Fruit fly (Drosophila melanogaster) whole organism, prepupa: ENCODE measurements around the gene Drsl3.

ENCODE experiments used
- Blimp-1 ChIP-seq: fragments of 200-800 bp; sonication (Bioruptor generic); optimal IDR thresholded peaks from 3 replicates; lab custom pipeline; 2017; ENCODE audit warnings: missing biosample characterization, missing genetic modification characterization, mild to moderate bottlenecking, moderate library complexity, missing genetic modification reagents
- CG10631 ChIP-seq: fragments of 200-800 bp; sonication (Bioruptor generic); optimal IDR thresholded peaks from 2 replicates; lab custom pipeline; 2016; ENCODE audit warnings: missing biosample characterization, missing genetic modification characterization
- CG11294 ChIP-seq: fragments of 200-800 bp; sonication (Bioruptor generic); IDR thresholded peaks from 2 replicates; pipeline ENCODE4 v1.3.6; 2022; ENCODE audit warnings: missing biosample characterization, missing genetic modification characterization
- CG11902 ChIP-seq: fragments of 200-800 bp; sonication (Bioruptor generic); optimal IDR thresholded peaks from 3 replicates; lab custom pipeline; 2016; ENCODE audit warnings: missing biosample characterization, missing genetic modification characterization
- CG15336 ChIP-seq: fragments of 200-800 bp; sonication (Bioruptor generic); IDR thresholded peaks from 2 replicates; pipeline ENCODE4 v1.3.6; 2022; ENCODE audit warnings: missing biosample characterization, missing genetic modification characterization
- CG1621 ChIP-seq: fragments of 200-800 bp; sonication (Bioruptor generic); optimal IDR thresholded peaks from 3 replicates; lab custom pipeline; 2018; ENCODE audit warnings: missing biosample characterization, mild to moderate bottlenecking, missing genetic modification characterization
- CG16779 ChIP-seq: fragments of 200-800 bp; sonication (Bioruptor generic); optimal IDR thresholded peaks from 3 replicates; lab custom pipeline; 2017; ENCODE audit warnings: missing biosample characterization, mild to moderate bottlenecking, missing genetic modification characterization
- CG3032 ChIP-seq: fragments of 200-800 bp; optimal IDR thresholded peaks from 2 replicates; lab custom pipeline; 2019; ENCODE audit warnings: missing biosample characterization, mild to moderate bottlenecking, missing genetic modification characterization, moderate library complexity
- CG31627 ChIP-seq: fragments of 200-800 bp; sonication (Bioruptor generic); optimal IDR thresholded peaks from 3 replicates; lab custom pipeline; 2016; ENCODE audit warnings: missing biosample characterization, missing genetic modification characterization
- CG34406 ChIP-seq: fragments of 200-800 bp; sonication (Bioruptor generic); optimal IDR thresholded peaks from 3 replicates; lab custom pipeline; 2016; ENCODE audit warnings: missing biosample characterization, missing genetic modification characterization
- CG3919 ChIP-seq: fragments of 200-800 bp; sonication (Bioruptor generic); optimal IDR thresholded peaks from 3 replicates; lab custom pipeline; 2016; ENCODE audit warnings: missing biosample characterization, missing genetic modification characterization
- CG4318 ChIP-seq: fragments of 200-800 bp; sonication (Bioruptor generic); optimal IDR thresholded peaks from 3 replicates; lab custom pipeline; 2017; ENCODE audit warnings: missing biosample characterization, mild to moderate bottlenecking, missing genetic modification characterization
- CG6163 ChIP-seq: fragments of 200-800 bp; sonication (Bioruptor generic); IDR thresholded peaks from 3 replicates; pipeline ENCODE4 v1.3.6; 2022; ENCODE audit warnings: missing biosample characterization, missing genetic modification characterization
- CG6276 ChIP-seq: fragments of 200-800 bp; sonication (Bioruptor generic); optimal IDR thresholded peaks from 2 replicates; lab custom pipeline; 2017; ENCODE audit warnings: missing biosample characterization, mild to moderate bottlenecking, missing genetic modification characterization
- CG6792 ChIP-seq: fragments of 200-800 bp; sonication (Bioruptor generic); optimal IDR thresholded peaks from 3 replicates; lab custom pipeline; 2016; ENCODE audit warnings: missing biosample characterization, missing genetic modification characterization
- CG6854 ChIP-seq: fragments of 200-800 bp; sonication (Bioruptor generic); optimal IDR thresholded peaks from 2 replicates; lab custom pipeline; 2017; ENCODE audit warnings: missing biosample characterization, mild to moderate bottlenecking, missing genetic modification characterization
- CG7368 ChIP-seq: fragments of 200-800 bp; sonication (Bioruptor generic); optimal IDR thresholded peaks from 3 replicates; lab custom pipeline; 2016; ENCODE audit warnings: missing biosample characterization, missing genetic modification characterization
- CG8119 ChIP-seq: fragments of 200-800 bp; sonication (Bioruptor generic); IDR thresholded peaks from 3 replicates; pipeline ENCODE4 v1.3.6; 2022; ENCODE audit warnings: missing biosample characterization, missing genetic modification characterization
- CG8319 ChIP-seq: fragments of 200-800 bp; sonication (Bioruptor generic); optimal IDR thresholded peaks from 3 replicates; lab custom pipeline; 2016; ENCODE audit warnings: missing biosample characterization, missing genetic modification characterization
- CG8632 ChIP-seq: fragments of 200-800 bp; sonication (Bioruptor generic); optimal IDR thresholded peaks from 3 replicates; lab custom pipeline; 2016; ENCODE audit warnings: missing biosample characterization, missing genetic modification characterization
- CG9139 ChIP-seq: fragments of 200-800 bp; sonication (Bioruptor generic); optimal IDR thresholded peaks from 3 replicates; lab custom pipeline; 2017; ENCODE audit warnings: missing biosample characterization, mild to moderate bottlenecking, missing genetic modification characterization
- Eip75B ChIP-seq: fragments of 200-800 bp; sonication (Bioruptor generic); optimal IDR thresholded peaks from 3 replicates; lab custom pipeline; 2016; ENCODE audit warnings: missing biosample characterization, missing genetic modification characterization
- Eip93F ChIP-seq: fragments of 200-800 bp; sonication (Bioruptor generic); optimal IDR thresholded peaks from 2 replicates; lab custom pipeline; 2016; ENCODE audit warnings: missing biosample characterization, mild to moderate bottlenecking, missing genetic modification characterization
- Ets21C ChIP-seq: fragments of 200-800 bp; sonication (Bioruptor generic); optimal IDR thresholded peaks from 3 replicates; lab custom pipeline; 2016; ENCODE audit warnings: missing biosample characterization, missing genetic modification characterization
- Gug ChIP-seq: fragments of 200-800 bp; sonication (Bioruptor generic); IDR thresholded peaks from 2 replicates; pipeline ENCODE4 v1.3.6; 2022; ENCODE audit warnings: missing biosample characterization, missing genetic modification characterization
- Hr38 ChIP-seq: sonication (Bioruptor generic); optimal IDR thresholded peaks from 2 replicates; lab custom pipeline; 2016; ENCODE audit warnings: missing biosample characterization, missing genetic modification characterization
- Hr39 ChIP-seq: fragments of 200-800 bp; sonication (Bioruptor generic); optimal IDR thresholded peaks from 2 replicates; lab custom pipeline; 2016; ENCODE audit warnings: missing biosample characterization, missing genetic modification characterization
- Hr4 ChIP-seq: fragments of 200-800 bp; sonication (Bioruptor generic); optimal IDR thresholded peaks from 3 replicates; lab custom pipeline; 2016; ENCODE audit warnings: missing biosample characterization, missing genetic modification characterization
- Smox ChIP-seq: fragments of 200-800 bp; sonication (Bioruptor generic); optimal IDR thresholded peaks from 3 replicates; lab custom pipeline; 2016; ENCODE audit warnings: missing biosample characterization, missing genetic modification characterization
- Sox14 ChIP-seq: fragments of 200-800 bp; sonication (Bioruptor generic); optimal IDR thresholded peaks from 3 replicates; lab custom pipeline; 2016; ENCODE audit warnings: missing biosample characterization, missing genetic modification characterization
- Sox15 ChIP-seq: fragments of 200-800 bp; sonication (Bioruptor generic); optimal IDR thresholded peaks from 3 replicates; lab custom pipeline; 2016; ENCODE audit warnings: missing biosample characterization, missing genetic modification characterization
- achi ChIP-seq: fragments of 200-800 bp; sonication (Bioruptor generic); optimal IDR thresholded peaks from 3 replicates; lab custom pipeline; 2016; ENCODE audit warnings: missing biosample characterization, missing genetic modification characterization
- acj6 ChIP-seq: fragments of 200-800 bp; sonication (Bioruptor generic); optimal IDR thresholded peaks from 3 replicates; lab custom pipeline; 2016; ENCODE audit warnings: missing biosample characterization, missing genetic modification characterization
- cyc ChIP-seq: fragments of 200-800 bp; sonication (Bioruptor generic); optimal IDR thresholded peaks from 3 replicates; lab custom pipeline; 2016; ENCODE audit warnings: missing biosample characterization, missing genetic modification characterization
- dsx ChIP-seq: fragments of 200-800 bp; optimal IDR thresholded peaks from 3 replicates; lab custom pipeline; 2019; ENCODE audit warnings: missing biosample characterization, mild to moderate bottlenecking, missing genetic modification characterization, moderate library complexity; ENCODE audit not compliant: poor library complexity, severe bottlenecking
- eg ChIP-seq: fragments of 200-800 bp; sonication (Bioruptor generic); IDR thresholded peaks from 3 replicates; pipeline ENCODE4 v1.3.6; 2022; ENCODE audit warnings: missing biosample characterization, missing genetic modification characterization
- esn ChIP-seq: fragments of 200-800 bp; sonication (Bioruptor generic); optimal IDR thresholded peaks from 2 replicates; lab custom pipeline; 2016; ENCODE audit warnings: missing biosample characterization, mild to moderate bottlenecking, missing genetic modification characterization, moderate library complexity
- fd59A ChIP-seq: fragments of 200-800 bp; sonication (Bioruptor generic); optimal IDR thresholded peaks from 2 replicates; lab custom pipeline; 2017; ENCODE audit warnings: missing biosample characterization, mild to moderate bottlenecking, missing genetic modification characterization, missing genetic modification reagents
- fd85E ChIP-seq: fragments of 200-800 bp; sonication (Bioruptor generic); optimal IDR thresholded peaks from 3 replicates; lab custom pipeline; 2016; ENCODE audit warnings: missing biosample characterization, missing genetic modification characterization
- fkh ChIP-seq: fragments of 200-800 bp; sonication (Bioruptor generic); optimal IDR thresholded peaks from 3 replicates; lab custom pipeline; 2017; ENCODE audit warnings: missing biosample characterization, mild to moderate bottlenecking, missing genetic modification characterization, moderate library complexity
- lz ChIP-seq: fragments of 200-800 bp; sonication (Bioruptor generic); optimal IDR thresholded peaks from 3 replicates; lab custom pipeline; 2016; ENCODE audit warnings: missing biosample characterization, missing genetic modification characterization
- net ChIP-seq: fragments of 200-800 bp; sonication (Bioruptor generic); optimal IDR thresholded peaks from 3 replicates; lab custom pipeline; 2016; ENCODE audit warnings: missing biosample characterization, missing genetic modification characterization
- pdm3 ChIP-seq: fragments of 200-800 bp; sonication (Bioruptor generic); optimal IDR thresholded peaks from 3 replicates; lab custom pipeline; 2016; ENCODE audit warnings: missing biosample characterization, missing genetic modification characterization
- salr ChIP-seq, 2 experiments: fragments of 200-800 bp; sonication (Bioruptor generic); optimal IDR thresholded peaks; 3 replicates each; lab custom pipeline; 2016 to 2018; ENCODE audit warnings: missing biosample characterization in 2 of 2, missing genetic modification characterization in 2 of 2, mild to moderate bottlenecking in 1 of 2
- spab ChIP-seq: fragments of 200-800 bp; sonication (Bioruptor generic); optimal IDR thresholded peaks from 2 replicates; lab custom pipeline; 2017; ENCODE audit warnings: missing biosample characterization, mild to moderate bottlenecking, missing genetic modification characterization, missing genetic modification reagents
- svp ChIP-seq: fragments of 200-800 bp; sonication (Bioruptor generic); peaks from one replicate; lab custom pipeline; 2016; ENCODE audit warnings: missing biosample characterization, missing genetic modification characterization
- topi ChIP-seq: fragments of 200-800 bp; sonication (Bioruptor generic); optimal IDR thresholded peaks from 3 replicates; lab custom pipeline; 2016; ENCODE audit warnings: missing biosample characterization, missing genetic modification characterization

The Drsl3 gene

DNA sequence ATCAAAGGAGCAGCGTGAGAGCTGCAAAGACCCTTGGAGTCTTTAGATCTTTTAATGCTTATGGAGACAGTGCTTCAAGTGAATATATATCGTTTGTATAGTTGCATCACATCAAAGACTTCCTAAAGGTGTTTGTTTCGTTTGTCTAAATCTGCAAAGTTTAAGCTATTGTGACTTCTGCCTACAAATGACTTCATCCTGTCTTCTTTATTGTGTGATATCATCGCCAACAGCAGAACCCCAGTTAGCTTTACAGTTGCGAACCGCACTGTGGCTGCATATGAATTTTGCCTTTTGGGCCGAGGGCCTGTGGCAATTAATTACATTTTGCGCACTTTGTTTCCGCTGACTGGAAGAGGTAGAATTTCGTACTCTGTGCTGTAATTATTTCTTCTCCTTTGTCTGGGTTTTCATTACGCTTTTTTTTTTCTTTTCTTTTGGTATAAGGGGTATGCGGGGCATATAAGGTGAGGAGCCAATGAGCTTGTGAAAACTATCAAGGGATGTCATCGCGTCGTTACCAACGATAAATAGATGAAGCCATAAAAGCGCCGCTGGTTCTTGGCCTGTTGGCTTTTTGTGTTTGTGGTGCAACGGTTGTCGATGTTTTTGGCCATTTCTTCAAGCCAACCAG, 27.6 kb downstream of the Drsl3 start (continued):
- peak; percentile 61 for TF ChIP-seq CG34406 (GFP tag; lab: Kevin White, UChicago)
- no peak for TF ChIP-seq Hr38 (GFP tag; lab: Kevin White, UChicago)
- peak; percentile 50 for TF ChIP-seq achi
- TF ChIP-seq Blimp-1 (GFP tag; lab: Kevin White, UChicago), result peak; percentile 23
- TF ChIP-seq acj6 (GFP tag; lab: Kevin White, UChicago), result peak; percentile 73
- peak; percentile 89 for TF ChIP-seq svp (GFP tag; lab: Kevin White, UChicago)
- TF ChIP-seq lz (GFP tag; lab: Kevin White, UChicago), result peak; percentile 78
- TF ChIP-seq CG1621 (tag; lab: Kevin White, UChicago), result peak; percentile 71
- TF ChIP-seq CG6854 (GFP tag; lab: Kevin White, UChicago), result peak; percentile 64
- TF ChIP-seq eg (GFP tag; lab: Robert Waterston, UW), result no peak
- peak; percentile 36 for TF ChIP-seq CG7368 (GFP tag; lab: Kevin White, UChicago)
- peak; percentile 69 for TF ChIP-seq net (GFP tag; lab: Kevin White, UChicago)
- peak; percentile 79 for TF ChIP-seq Smox
- peak; percentile 52 for TF ChIP-seq CG3919 (GFP tag; lab: Kevin White, UChicago)
- peak; percentile 79 for TF ChIP-seq Eip75B (GFP tag; lab: Kevin White, UChicago)
- TF ChIP-seq salr (GFP tag; optimal IDR thresholded peaks at IDR 0.05; lab: Kevin White, UChicago), result peak; percentile 30 to 40

DNA sequence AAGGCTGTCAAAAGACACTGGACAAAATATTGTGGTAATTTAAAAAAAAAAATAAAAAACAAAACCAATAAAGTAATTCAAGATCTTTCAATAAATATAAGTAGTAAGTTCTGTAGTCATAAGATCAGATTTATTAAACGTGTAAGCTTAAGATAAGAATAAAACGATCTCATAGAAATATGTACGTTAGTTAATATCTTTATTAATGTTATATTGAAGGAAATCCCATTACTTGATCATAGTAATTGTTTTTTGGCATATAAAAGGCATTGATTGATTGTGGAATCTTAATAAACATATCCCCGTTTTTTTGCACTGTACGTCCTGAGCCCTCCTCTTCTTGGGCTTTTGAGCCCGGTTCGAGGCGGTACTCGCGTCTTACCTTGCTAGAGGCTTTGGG, 28.5 kb downstream of the Drsl3 start:
- peak; percentile 42 for TF ChIP-seq CG15336 (GFP tag; lab: Robert Waterston, UW)
- no peak for TF ChIP-seq CG6163 (GFP tag; lab: Robert Waterston, UW)
- TF ChIP-seq dsx (GFP tag; lab: Kevin White, UChicago), result peak; percentile 17
- TF ChIP-seq CG8632, result peak; percentile 81
- TF ChIP-seq Ets21C (GFP tag; lab: Kevin White, UChicago), result peak; percentile 62
- TF ChIP-seq CG10631 (GFP tag; lab: Kevin White, UChicago), result peak; percentile 69
- TF ChIP-seq CG11902 (GFP tag; lab: Kevin White, UChicago), result peak; percentile 54
- TF ChIP-seq net (GFP tag; lab: Kevin White, UChicago), result peak; percentile 63
- peak; percentile 82 for TF ChIP-seq lz (GFP tag; lab: Kevin White, UChicago)
- TF ChIP-seq Sox15 (GFP tag; lab: Kevin White, UChicago), result peak; percentile 49
- TF ChIP-seq fd85E (GFP tag; lab: Kevin White, UChicago), result no peak
- TF ChIP-seq CG6854 (GFP tag; lab: Kevin White, UChicago), result peak; percentile 33
- TF ChIP-seq cyc (GFP tag; lab: Kevin White, UChicago), result peak; percentile 74
- TF ChIP-seq Gug (GFP tag; lab: Robert Waterston, UW), result no peak
- peak; percentile 55 for TF ChIP-seq CG8319
- TF ChIP-seq Sox14 (GFP tag; lab: Kevin White, UChicago), result peak; percentile 66
- TF ChIP-seq CG11294, result no peak
- peak; percentile 75 for TF ChIP-seq Hr39 (GFP tag; lab: Kevin White, UChicago)
- TF ChIP-seq spab (GFP tag; lab: Kevin White, UChicago), result no peak
- peak; percentile 82 for TF ChIP-seq acj6 (GFP tag; lab: Kevin White, UChicago)
- peak; percentile 7 for TF ChIP-seq CG6276 (GFP tag; lab: Kevin White, UChicago)
- TF ChIP-seq Eip75B (GFP tag; lab: Kevin White, UChicago), result peak; percentile 69
- TF ChIP-seq Hr4 (GFP tag; lab: Kevin White, UChicago), result peak; percentile 41
- TF ChIP-seq CG7368 (GFP tag; lab: Kevin White, UChicago), result peak; percentile 39
- no peak for TF ChIP-seq CG9139 (GFP tag; lab: Kevin White, UChicago)
- no peak for TF ChIP-seq fd59A (GFP tag; lab: Kevin White, UChicago)
- TF ChIP-seq eg (GFP tag; lab: Robert Waterston, UW), result no peak
- TF ChIP-seq CG31627 (GFP tag; lab: Kevin White, UChicago), result peak; percentile 81
- TF ChIP-seq CG16779 (tag; lab: Kevin White, UChicago), result no peak
- peak; percentile 68 for TF ChIP-seq pdm3 (GFP tag; lab: Kevin White, UChicago)
- no peak for TF ChIP-seq fkh (GFP tag; lab: Kevin White, UChicago)
- peak; percentile 6 for TF ChIP-seq CG3032 (tag; lab: Kevin White, UChicago)
- TF ChIP-seq Eip93F, result peak; percentile 51
- peak; percentile 7 for TF ChIP-seq CG4318 (GFP tag; lab: Kevin White, UChicago)
- peak; percentile 83 for TF ChIP-seq CG6792 (GFP tag; lab: Kevin White, UChicago)
- peak; percentile 93 for TF ChIP-seq esn (GFP tag; lab: Kevin White, UChicago)
- peak in 1 of 2 experiments; percentile 58 for TF ChIP-seq salr (GFP tag; optimal IDR thresholded peaks at IDR 0.05; lab: Kevin White, UChicago)
- no peak for TF ChIP-seq CG1621 (tag; lab: Kevin White, UChicago)
- TF ChIP-seq CG8119, result no peak; the same call in 2 of the 3 replicates
- peak; percentile 93 for TF ChIP-seq svp (GFP tag; lab: Kevin White, UChicago)
- no peak for TF ChIP-seq Hr38 (GFP tag; lab: Kevin White, UChicago)
- peak; percentile 86 for TF ChIP-seq topi (GFP tag; lab: Kevin White, UChicago)
- peak; percentile 88 for TF ChIP-seq Smox
- peak; percentile 80 for TF ChIP-seq achi
- TF ChIP-seq Blimp-1 (GFP tag; lab: Kevin White, UChicago), result peak; percentile 65
